Worm (Caenorhabditis elegans) whole organism, early embryonic: ENCODE data around the gene srw-20.

Experiments used
- B0310.2 ChIP-seq: sonication (generic microtip); optimal IDR thresholded peaks from 2 replicates; lab custom pipeline; 2016; ENCODE audit warnings: mild to moderate bottlenecking, missing genetic modification characterization, missing compliant biosample characterization
- F13C5.2 ChIP-seq: sonication (generic microtip); optimal IDR thresholded peaks from 2 replicates; lab custom pipeline; 2017; ENCODE audit warnings: mild to moderate bottlenecking, missing genetic modification characterization, inconsistent platforms, missing compliant biosample characterization
- aly-1 ChIP-seq: sonication (generic microtip); optimal IDR thresholded peaks from 2 replicates; lab custom pipeline; 2016; ENCODE audit warnings: missing genetic modification characterization, missing compliant biosample characterization
- ama-1 ChIP-seq: fragments of 150-350 bp; optimal IDR thresholded peaks from 2 replicates; lab custom pipeline; 2014
- ceh-13 ChIP-seq: fragments of 200-800 bp; sonication (Bioruptor generic); optimal IDR thresholded peaks from 2 replicates; lab custom pipeline; 2018; ENCODE audit warnings: mild to moderate bottlenecking, missing genetic modification characterization, missing compliant biosample characterization
- ceh-36 ChIP-seq: sonication (generic microtip); optimal IDR thresholded peaks from 2 replicates; lab custom pipeline; 2016; ENCODE audit warnings: missing genetic modification characterization, inconsistent platforms, missing compliant biosample characterization
- ets-7 ChIP-seq: sonication (generic microtip); optimal IDR thresholded peaks from 2 replicates; lab custom pipeline; 2016; ENCODE audit warnings: missing genotype, missing genetic modification characterization, missing compliant biosample characterization
- flt-1 ChIP-seq: fragments of 200-800 bp; sonication (Bioruptor generic); IDR thresholded peaks from 2 replicates; pipeline ENCODE4 v1.3.6; 2022; ENCODE audit warnings: missing genetic modification characterization, missing compliant biosample characterization
- hmbx-1 ChIP-seq: sonication (generic microtip); optimal IDR thresholded peaks from 2 replicates; lab custom pipeline; 2016; ENCODE audit warnings: mild to moderate bottlenecking, missing genetic modification characterization, missing compliant biosample characterization
- hmg-4 ChIP-seq: fragments of 200-800 bp; sonication (Bioruptor generic); optimal IDR thresholded peaks from 2 replicates; lab custom pipeline; 2018; ENCODE audit warnings: mild to moderate bottlenecking, missing genetic modification characterization, missing compliant biosample characterization
- hnd-1 ChIP-seq: sonication (generic microtip); optimal IDR thresholded peaks from 2 replicates; lab custom pipeline; 2016; ENCODE audit warnings: missing genetic modification characterization, missing compliant biosample characterization
- pes-1 ChIP-seq: fragments of 200-800 bp; sonication (Bioruptor generic); IDR thresholded peaks from 2 replicates; pipeline ENCODE4 v1.3.6; 2022; ENCODE audit warnings: missing genetic modification reagents, missing genetic modification characterization, missing compliant biosample characterization
- scrt-1 ChIP-seq: fragments of 200-800 bp; sonication (Bioruptor generic); IDR thresholded peaks from 2 replicates; pipeline ENCODE4 v1.3.6; 2022; ENCODE audit warnings: missing genetic modification characterization, missing compliant biosample characterization
- sea-1 ChIP-seq: fragments of 200-800 bp; sonication (Bioruptor generic); conservative IDR thresholded peaks from 2 replicates; pipeline ENCODE4 v1.3.6; 2022; ENCODE audit warnings: missing genetic modification characterization, missing compliant biosample characterization
- tbx-11 ChIP-seq: fragments of 200-800 bp; sonication (Bioruptor generic); IDR thresholded peaks from 2 replicates; pipeline ENCODE4 v1.3.6; 2022; ENCODE audit warnings: missing genetic modification characterization, missing compliant biosample characterization
- tbx-37 ChIP-seq: fragments of 200-800 bp; sonication (Bioruptor generic); conservative IDR thresholded peaks from 2 replicates; pipeline ENCODE4 v1.3.6; 2022; ENCODE audit warnings: missing genetic modification reagents, missing genetic modification characterization, missing compliant biosample characterization
- tra-4 ChIP-seq: sonication (generic microtip); optimal IDR thresholded peaks from 2 replicates; lab custom pipeline; 2017; ENCODE audit warnings: missing genetic modification characterization, missing compliant biosample characterization

srw-20 gene

ce11 chrV:17064676-17065075 is 15.0 kb downstream of the srw-20 start, which contains the start of gene srh-255:
Gene srh-255 (plus strand): TSS chrV:17064976.
- TF ChIP-seq hnd-1, result no peak
- no peak for TF ChIP-seq ama-1 (lab: Kevin White, UChicago)
- TF ChIP-seq pes-1 (GFP tag; lab: Robert Waterston, UW), result no peak
- TF ChIP-seq tbx-11 (GFP tag; lab: Robert Waterston, UW), result no peak
- TF ChIP-seq aly-1 (tag; lab: Kevin White, UChicago), result no peak
- no peak for TF ChIP-seq sea-1 (GFP tag; lab: Robert Waterston, UW)
- TF ChIP-seq B0310.2 (tag; lab: Kevin White, UChicago), result no peak
- TF ChIP-seq F13C5.2 (tag; lab: Kevin White, UChicago), result no peak
- TF ChIP-seq tbx-37 (GFP tag; lab: Robert Waterston, UW), result no peak
- TF ChIP-seq scrt-1 (GFP tag; lab: Robert Waterston, UW), result no peak
- TF ChIP-seq ets-7 (tag; lab: Kevin White, UChicago), result no peak
- no peak for TF ChIP-seq hmg-4 (GFP tag; lab: Kevin White, UChicago)
- no peak for TF ChIP-seq ceh-13
- TF ChIP-seq tra-4 (tag; lab: Kevin White, UChicago), result no peak
- TF ChIP-seq hmbx-1 (tag; lab: Kevin White, UChicago), result no peak
- TF ChIP-seq ceh-36, result no peak
- no peak for TF ChIP-seq flt-1

ce11 chrV:17061585-17061984 is 18.1 kb downstream of the srw-20 start, which contains the start of gene F28B1.9:
Gene F28B1.9 (plus strand): TSS chrV:17061885.
- TF ChIP-seq sea-1 (GFP tag; lab: Robert Waterston, UW), result no peak
- no peak for TF ChIP-seq tbx-37 (GFP tag; lab: Robert Waterston, UW)
- TF ChIP-seq hmg-4 (GFP tag; lab: Kevin White, UChicago), result no peak
- no peak for TF ChIP-seq F13C5.2 (tag; lab: Kevin White, UChicago)
- no peak for TF ChIP-seq pes-1 (GFP tag; lab: Robert Waterston, UW)
- TF ChIP-seq tbx-11 (GFP tag; lab: Robert Waterston, UW), result no peak
- TF ChIP-seq flt-1, result no peak
- TF ChIP-seq B0310.2 (tag; lab: Kevin White, UChicago), result no peak
- TF ChIP-seq ama-1 (lab: Kevin White, UChicago), result no peak
- TF ChIP-seq ceh-13, result no peak
- no peak for TF ChIP-seq aly-1 (tag; lab: Kevin White, UChicago)
- TF ChIP-seq ets-7 (tag; lab: Kevin White, UChicago), result no peak
- no peak for TF ChIP-seq scrt-1 (GFP tag; lab: Robert Waterston, UW)
- TF ChIP-seq tra-4 (tag; lab: Kevin White, UChicago), result no peak
- TF ChIP-seq hmbx-1 (tag; lab: Kevin White, UChicago), result no peak

ce11 chrV:17059987-17060386 is 19.7 kb downstream of the srw-20 start, which contains the start of gene sri-66:
Gene sri-66 (plus strand): TSS chrV:17060287.
- TF ChIP-seq tbx-11 (GFP tag; lab: Robert Waterston, UW) (no peak), aly-1 (tag; lab: Kevin White, UChicago) (no peak), ceh-36 (no peak), F13C5.2 (tag; lab: Kevin White, UChicago) (no peak)

- TF ChIP-seq scrt-1 (GFP tag; lab: Robert Waterston, UW) (no peak), flt-1 (no peak), hmg-4 (GFP tag; lab: Kevin White, UChicago) (no peak), pes-1 (GFP tag; lab: Robert Waterston, UW) (no peak), ceh-36 (no peak), tbx-37 (GFP tag; lab: Robert Waterston, UW) (no peak)
Observed at ce11 chrV:17044500-17044899, 35.2 kb downstream of the srw-20 start, which contains the start of gene F28B1.2. Gene F28B1.2 (plus strand): TSS chrV:17044800.

ce11 chrV:17042263-17042662 is 37.4 kb downstream of the srw-20 start, which contains the start of gene hpo-33:
Gene hpo-33 (plus strand): TSS chrV:17042563.
- TF ChIP-seq pes-1 (GFP tag; lab: Robert Waterston, UW) (no peak), aly-1 (tag; lab: Kevin White, UChicago) (no peak), flt-1 (no peak)

- TF ChIP-seq hmg-4 (GFP tag; lab: Kevin White, UChicago) (no peak), aly-1 (tag; lab: Kevin White, UChicago) (no peak), F13C5.2 (tag; lab: Kevin White, UChicago) (no peak), ceh-36 (no peak), hmbx-1 (tag; lab: Kevin White, UChicago) (no peak), tra-4 (tag; lab: Kevin White, UChicago) (no peak), ceh-13 (no peak), flt-1 (no peak), ama-1 (lab: Kevin White, UChicago) (no peak), B0310.2 (tag; lab: Kevin White, UChicago) (no peak), ets-7 (tag; lab: Kevin White, UChicago) (no peak), sea-1 (GFP tag; lab: Robert Waterston, UW) (no peak), scrt-1 (GFP tag; lab: Robert Waterston, UW) (no peak), pes-1 (GFP tag; lab: Robert Waterston, UW) (no peak), hnd-1 (no peak), tbx-37 (GFP tag; lab: Robert Waterston, UW) (no peak), tbx-11 (GFP tag; lab: Robert Waterston, UW) (no peak)
Observed at ce11 chrV:17035850-17036249, 43.8 kb downstream of the srw-20 start, which contains the start of gene srz-94. Gene srz-94 (minus strand): TSS chrV:17035950.

ce11 chrV:17030430-17030829 is 49.3 kb downstream of the srw-20 start:
- TF ChIP-seq ama-1 (lab: Kevin White, UChicago) (no peak), F13C5.2 (tag; lab: Kevin White, UChicago) (no peak), ceh-13 (no peak), tra-4 (tag; lab: Kevin White, UChicago) (no peak), aly-1 (tag; lab: Kevin White, UChicago) (no peak), B0310.2 (tag; lab: Kevin White, UChicago) (no peak), ets-7 (tag; lab: Kevin White, UChicago) (no peak), hmbx-1 (tag; lab: Kevin White, UChicago) (no peak), pes-1 (GFP tag; lab: Robert Waterston, UW) (no peak), ceh-36 (no peak), sea-1 (GFP tag; lab: Robert Waterston, UW) (no peak)
